Worm (Caenorhabditis elegans): ENCODE results near the gene sdz-9.

Gene sdz-9

DNA sequence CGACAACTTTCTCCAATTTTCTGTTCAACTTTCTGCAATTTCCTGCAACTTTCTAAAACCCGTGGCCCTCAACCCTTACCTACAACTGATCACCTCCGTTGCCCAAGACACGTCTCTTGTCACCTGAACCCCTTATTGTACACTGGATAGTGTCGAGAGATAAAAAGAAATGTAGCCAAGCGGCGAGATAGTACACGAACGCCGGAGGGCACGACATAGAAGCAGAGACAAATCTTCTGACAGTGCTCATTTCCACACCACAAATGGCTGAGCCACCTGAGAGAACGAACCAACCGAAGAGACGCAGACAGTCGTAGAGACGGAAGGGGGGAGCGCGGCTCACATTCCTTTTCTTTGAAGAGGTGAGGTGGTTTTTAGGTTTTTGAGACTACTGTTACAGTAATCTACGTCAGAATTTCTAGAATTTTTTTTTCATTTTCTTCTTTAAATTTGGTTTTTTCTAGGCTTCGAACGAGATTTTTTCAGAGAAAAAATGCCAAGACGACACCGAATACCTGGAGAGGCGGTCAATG lies 34.3 kb upstream of the sdz-9 start, which contains the start of gene K12H6.12:
Gene K12H6.12, plus strand, starts transcription at position 483 of the 533 bp plus-strand sequence.
- TF ChIP-seq elt-3 (tag; optimal IDR thresholded peaks at IDR 0.05) (no peak), F13H6.1 (tag; optimal IDR thresholded peaks at IDR 0.05) (peak; percentile 0)

DNA sequence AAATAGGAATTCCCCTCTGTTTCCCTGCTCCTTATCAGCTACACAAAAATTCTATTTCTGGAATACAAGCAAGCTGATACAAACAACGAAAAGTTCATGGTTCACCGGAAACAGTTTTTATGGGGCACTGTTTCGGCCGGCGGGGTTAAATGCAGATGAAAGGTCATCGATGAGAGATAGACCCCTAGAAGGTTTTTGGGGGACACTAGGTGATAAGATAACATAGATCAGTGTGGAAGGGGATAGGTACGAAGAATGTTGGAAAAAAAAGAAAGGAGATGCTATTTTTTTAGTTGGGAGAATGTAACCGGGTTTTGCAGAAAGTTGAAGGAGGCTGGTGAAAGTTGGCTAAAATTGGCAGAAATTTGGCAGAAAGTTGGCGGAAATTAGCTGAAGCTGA lies 32.1 kb upstream of the sdz-9 start:
- TF ChIP-seq ZK546.5 (tag; optimal IDR thresholded peaks at IDR 0.05): no peak
- no peak for TF ChIP-seq peb-1 (tag; optimal IDR thresholded peaks at IDR 0.05)
- TF ChIP-seq nhr-77 (tag; optimal IDR thresholded peaks at IDR 0.05): no peak
- no peak for TF ChIP-seq unc-39 (tag; optimal IDR thresholded peaks at IDR 0.05)
- TF ChIP-seq nhr-12 (tag; optimal IDR thresholded peaks at IDR 0.05): no peak
- no peak for TF ChIP-seq ceh-82 (tag; optimal IDR thresholded peaks at IDR 0.05)

ce11 chrII:2804949-2805348 lies 31.5 kb upstream of the sdz-9 start:
- TF ChIP-seq nhr-129 (tag; optimal IDR thresholded peaks at IDR 0.05) (peak; percentile 21), nhr-25 (tag; optimal IDR thresholded peaks at IDR 0.05) (peak; percentile 56), mab-5 (tag; optimal IDR thresholded peaks at IDR 0.05) (no peak)

DNA sequence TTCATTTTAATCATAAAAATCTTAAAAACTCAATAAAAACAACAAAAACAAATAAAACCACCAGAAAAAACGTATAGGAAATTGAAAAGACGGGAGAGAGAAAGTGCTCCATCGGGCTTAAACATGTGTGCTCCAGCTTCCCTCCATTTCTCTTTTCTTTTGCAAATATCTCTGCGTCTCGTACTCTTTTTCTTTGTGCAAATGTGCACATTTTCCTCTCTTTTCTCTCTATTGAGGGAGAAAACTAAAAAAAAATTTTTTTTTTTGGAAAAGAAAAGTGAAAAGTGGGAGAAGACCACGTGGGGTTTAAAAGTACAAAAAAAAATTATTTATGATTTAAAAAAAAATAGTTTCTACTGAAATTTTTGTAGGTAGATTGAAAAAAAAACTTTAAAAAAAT lies 30.8 kb upstream of the sdz-9 start:
- TF ChIP-seq unc-55 (GFP tag; optimal IDR thresholded peaks at IDR 0.05): peak; percentile 78
- TF ChIP-seq elt-3 (tag; optimal IDR thresholded peaks at IDR 0.05): no peak
- TF ChIP-seq F13H6.1 (tag; optimal IDR thresholded peaks at IDR 0.05): peak; percentile 38
- TF ChIP-seq mab-5 (tag; optimal IDR thresholded peaks at IDR 0.05): no peak
- no peak for TF ChIP-seq ceh-16 (tag; optimal IDR thresholded peaks at IDR 0.05)
- no peak for TF ChIP-seq nhr-77 (tag; optimal IDR thresholded peaks at IDR 0.05)
- peak; percentile 13 for TF ChIP-seq lin-13 (GFP tag; optimal IDR thresholded peaks at IDR 0.05)
- TF ChIP-seq skn-1 (tag; optimal IDR thresholded peaks at IDR 0.05): no peak
- TF ChIP-seq peb-1 (tag; optimal IDR thresholded peaks at IDR 0.05): no peak
- TF ChIP-seq dmd-4 (tag; optimal IDR thresholded peaks at IDR 0.05): no peak
- no peak for TF ChIP-seq lin-39 (tag; optimal IDR thresholded peaks at IDR 0.05)
- TF ChIP-seq ceh-82 (tag; optimal IDR thresholded peaks at IDR 0.05): no peak
- no peak for TF ChIP-seq sem-4 (tag; optimal IDR thresholded peaks at IDR 0.05)
- peak; percentile 53 for TF ChIP-seq C34F6.9 (tag; optimal IDR thresholded peaks at IDR 0.05)
- TF ChIP-seq sma-9 (GFP tag; optimal IDR thresholded peaks at IDR 0.05): peak; percentile 52
- TF ChIP-seq sma-9 (tag; optimal IDR thresholded peaks at IDR 0.05): no peak
- TF ChIP-seq nhr-12 (tag; optimal IDR thresholded peaks at IDR 0.05): no peak
- peak; percentile 2 for TF ChIP-seq nhr-129 (tag; optimal IDR thresholded peaks at IDR 0.05)
- TF ChIP-seq blmp-1 (tag; optimal IDR thresholded peaks at IDR 0.05; ENCODE audit: insufficient read depth): peak; percentile 12
- no peak for TF ChIP-seq egl-27 (tag; optimal IDR thresholded peaks at IDR 0.05)
- no peak for TF ChIP-seq sma-3 (GFP tag; optimal IDR thresholded peaks at IDR 0.05)
- TF ChIP-seq ama-1 (optimal IDR thresholded peaks at IDR 0.05): no peak
- no peak for TF ChIP-seq gmeb-1 (tag; optimal IDR thresholded peaks at IDR 0.05)
- TF ChIP-seq unc-39 (tag; optimal IDR thresholded peaks at IDR 0.05): no peak
- no peak for TF ChIP-seq alr-1 (tag; optimal IDR thresholded peaks at IDR 0.05)
- no peak for TF ChIP-seq ztf-4 (tag; optimal IDR thresholded peaks at IDR 0.05)
- peak in 1 of 2 experiments; percentile 72 for TF ChIP-seq mdl-1 (tag; optimal IDR thresholded peaks at IDR 0.05)
- peak in 1 of 2 experiments; percentile 65 for TF ChIP-seq lsy-2 (tag; optimal IDR thresholded peaks at IDR 0.05)
- no peak for TF ChIP-seq aly-2 (tag; optimal IDR thresholded peaks at IDR 0.05)
- TF ChIP-seq unc-62 (GFP tag; optimal IDR thresholded peaks at IDR 0.05): no peak
- TF ChIP-seq ztf-1 (GFP tag; conservative IDR thresholded peaks at IDR 0.05): no peak
- no peak for TF ChIP-seq ztf-11 (tag; optimal IDR thresholded peaks at IDR 0.05)

DNA sequence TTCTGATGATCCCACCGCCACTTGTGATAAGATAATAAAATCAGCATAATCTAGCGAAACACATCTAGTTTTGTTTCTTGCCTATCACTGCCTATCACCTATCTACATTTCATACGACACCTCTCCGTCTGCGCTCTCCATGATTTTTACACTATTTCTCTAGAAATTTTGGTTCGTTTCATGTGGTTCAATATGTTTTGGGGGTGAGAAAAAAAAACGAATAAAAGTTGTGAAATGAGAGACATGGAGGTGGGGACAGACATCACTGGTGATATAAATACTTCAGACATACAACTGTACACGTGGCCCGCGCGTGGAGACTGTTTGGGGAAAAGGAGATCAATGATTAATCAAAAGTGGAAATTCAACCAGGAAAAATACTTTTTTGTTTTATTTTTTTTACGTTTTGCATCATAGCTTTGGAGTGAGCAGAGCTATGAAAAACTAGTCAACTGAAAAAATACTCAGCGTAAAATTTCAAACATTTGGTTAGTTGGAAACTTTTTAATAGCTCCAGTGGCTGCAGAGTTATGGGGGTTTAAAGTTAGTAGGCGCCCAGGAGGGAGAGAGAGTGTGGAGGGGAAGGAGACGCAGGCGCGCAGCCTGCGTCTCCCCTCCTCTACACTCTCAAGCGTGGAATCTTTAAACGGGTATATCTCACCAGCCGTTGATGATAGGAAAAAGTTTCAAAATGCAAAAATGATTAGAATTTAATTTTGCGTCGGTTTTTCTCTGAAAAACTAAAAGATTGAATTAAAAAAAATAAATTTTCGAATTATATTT lies 29.6 kb upstream of the sdz-9 start:
- TF ChIP-seq lin-13 (GFP tag; optimal IDR thresholded peaks at IDR 0.05) (peak; percentile 2), sem-4 (tag; optimal IDR thresholded peaks at IDR 0.05) (no peak), nhr-23 (tag; optimal IDR thresholded peaks at IDR 0.05) (no peak), ama-1 (optimal IDR thresholded peaks at IDR 0.05) (no peak), sma-9 (GFP tag; optimal IDR thresholded peaks at IDR 0.05) (peak; percentile 70), sma-9 (tag; optimal IDR thresholded peaks at IDR 0.05) (no peak), lsy-2 (tag; optimal IDR thresholded peaks at IDR 0.05) (no peak), ztf-1 (GFP tag; conservative IDR thresholded peaks at IDR 0.05) (no peak), elt-3 (tag; optimal IDR thresholded peaks at IDR 0.05) (no peak), C34F6.9 (tag; optimal IDR thresholded peaks at IDR 0.05) (no peak), F13H6.1 (tag; optimal IDR thresholded peaks at IDR 0.05) (no peak), elt-1 (tag; optimal IDR thresholded peaks at IDR 0.05) (no peak), nhr-10 (tag; optimal IDR thresholded peaks at IDR 0.05) (no peak), nhr-77 (tag; optimal IDR thresholded peaks at IDR 0.05) (no peak), nhr-129 (tag; optimal IDR thresholded peaks at IDR 0.05) (no peak), nhr-6 (tag; optimal IDR thresholded peaks at IDR 0.05) (no peak), Y55F3AM.14 (GFP tag; optimal IDR thresholded peaks at IDR 0.05) (peak; percentile 6), egl-27 (tag; optimal IDR thresholded peaks at IDR 0.05) (peak; percentile 5), skn-1 (tag; optimal IDR thresholded peaks at IDR 0.05) (no peak), nhr-21 (tag; optimal IDR thresholded peaks at IDR 0.05) (peak; percentile 2), nhr-11 (tag; optimal IDR thresholded peaks at IDR 0.05) (no peak), fos-1 (tag; optimal IDR thresholded peaks at IDR 0.05) (peak; percentile 60), ceh-82 (tag; optimal IDR thresholded peaks at IDR 0.05) (no peak), sma-3 (GFP tag; optimal IDR thresholded peaks at IDR 0.05) (no peak), crh-2 (tag; optimal IDR thresholded peaks at IDR 0.05) (peak; percentile 32)
